Worm (Caenorhabditis elegans): Measurements from ENCODE around the gene marc-1.

The marc-1 gene

DNA sequence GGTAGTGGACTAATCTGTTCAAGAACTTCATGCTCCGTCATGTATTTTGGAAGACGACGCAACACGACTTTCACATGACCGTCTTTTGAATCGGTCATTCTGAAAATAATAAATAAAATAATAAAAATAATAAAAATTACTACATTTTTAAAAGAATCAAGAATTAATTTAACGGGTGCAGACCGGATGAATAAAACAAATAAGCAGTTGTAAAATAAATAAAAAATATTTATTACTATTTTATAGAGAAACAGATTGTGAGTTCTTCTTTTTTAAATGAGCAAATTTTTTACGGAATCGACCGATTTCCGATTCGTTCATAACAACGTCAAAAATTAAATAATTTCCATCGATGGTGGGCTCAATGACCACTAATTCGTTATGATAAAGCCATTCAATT is 38.1 kb downstream of the marc-1 start, which contains the start of gene smg-4:
Gene smg-4, minus strand, starts transcription at position 101 of the 400 bp plus-strand sequence.
- TF ChIP-seq madf-6 (GFP tag; IDR thresholded peaks at IDR 0.05) = 0 out of 2 replicates have a peak, but pooled peaks have one; percentile 10
- no peak for TF ChIP-seq madf-8 (GFP tag; conservative IDR thresholded peaks at IDR 0.05)

ce11 chrV:9779418-9779817 is 39.9 kb downstream of the marc-1 start, which contains the start of gene F46B6.4:
Gene F46B6.4 (minus strand): TSS chrV:9779518.
- TF ChIP-seq xnd-1 (tag; optimal IDR thresholded peaks at IDR 0.05) = no peak

ce11 chrV:9782045-9782444 is 42.5 kb downstream of the marc-1 start:
- TF ChIP-seq Y95B8A.8 (GFP tag; IDR thresholded peaks at IDR 0.05) = no peak
- TF ChIP-seq lin-54 (GFP tag; optimal IDR thresholded peaks at IDR 0.05) = no peak
- TF ChIP-seq F49E8.2 (tag; optimal IDR thresholded peaks at IDR 0.05; ENCODE audit: insufficient read depth) = no peak
- TF ChIP-seq snpc-1.3 (tag; optimal IDR thresholded peaks at IDR 0.05; ENCODE audit: insufficient read depth) = no peak
- TF ChIP-seq hlh-12 (tag; optimal IDR thresholded peaks at IDR 0.05) = no peak
- TF ChIP-seq madf-3 (GFP tag; IDR thresholded peaks at IDR 0.05) = no peak
- no peak for TF ChIP-seq mes-4 (tag; optimal IDR thresholded peaks at IDR 0.05)
- TF ChIP-seq nhr-179 (tag; optimal IDR thresholded peaks at IDR 0.05) = no peak
- no peak for TF ChIP-seq mel-28 (tag; optimal IDR thresholded peaks at IDR 0.05; ENCODE audit: borderline replicate concordance)
- no peak for TF ChIP-seq egl-44 (GFP tag; IDR thresholded peaks at IDR 0.05)
- TF ChIP-seq nhr-90 (tag; optimal IDR thresholded peaks at IDR 0.05) = no peak
- no peak for TF ChIP-seq ZK185.1 (tag; optimal IDR thresholded peaks at IDR 0.05; ENCODE audit: poor library complexity, severe bottlenecking)
- TF ChIP-seq let-607 (tag; optimal IDR thresholded peaks at IDR 0.05) = no peak
- no peak for TF ChIP-seq snpc-1.1 (tag; optimal IDR thresholded peaks at IDR 0.05; ENCODE audit: insufficient read depth)

DNA sequence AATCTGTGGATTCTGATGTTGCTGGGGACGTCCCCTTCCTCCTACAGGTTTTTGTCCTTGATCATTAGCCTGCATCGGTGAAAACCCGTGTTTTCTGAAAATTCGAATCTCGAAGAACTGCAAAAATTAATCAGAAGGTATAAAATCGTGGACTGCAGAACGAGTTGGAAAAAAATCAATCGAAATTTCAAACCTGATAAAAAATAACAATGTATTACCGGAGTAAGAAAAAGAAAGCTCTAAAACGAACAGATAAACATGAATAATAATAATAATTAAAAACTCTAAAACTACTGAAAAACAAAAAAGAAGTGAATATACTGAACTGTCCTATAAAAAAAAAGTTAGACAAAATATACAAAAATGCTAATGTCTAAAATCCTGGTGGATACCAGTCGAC is 43.5 kb downstream of the marc-1 start, which contains the start of gene F46B6.5:
Gene F46B6.5, minus strand, starts transcription at position 101 of the 400 bp plus-strand sequence.
- 0 out of 2 replicates have a peak, but pooled peaks have one; percentile 38 for TF ChIP-seq ztf-25 (GFP tag; IDR thresholded peaks at IDR 0.05)
- TF ChIP-seq nfya-1 (tag; optimal IDR thresholded peaks at IDR 0.05; ENCODE audit: borderline replicate concordance, insufficient read depth) = no peak

- no peak for TF ChIP-seq mxl-1 (tag; optimal IDR thresholded peaks at IDR 0.05)
- 0 out of 2 replicates have a peak, but pooled peaks have one; percentile 21 for TF ChIP-seq madf-8 (GFP tag; conservative IDR thresholded peaks at IDR 0.05)
- TF ChIP-seq somi-1 (GFP tag; optimal IDR thresholded peaks at IDR 0.05) = no peak
- no peak for TF ChIP-seq lin-26 (GFP tag; IDR thresholded peaks at IDR 0.05)
- no peak for TF ChIP-seq cebp-2 (GFP tag; IDR thresholded peaks at IDR 0.05)
- no peak for TF ChIP-seq ceh-79 (tag; optimal IDR thresholded peaks at IDR 0.05)
- no peak for TF ChIP-seq Y53G8AR.9 (GFP tag; conservative IDR thresholded peaks at IDR 0.05)
- peak; percentile 82 for TF ChIP-seq madf-6 (GFP tag; IDR thresholded peaks at IDR 0.05)
- TF ChIP-seq ceh-91 (GFP tag; IDR thresholded peaks at IDR 0.05) = peak; percentile 50; the same call in 1 of the 2 replicates
- no peak for TF ChIP-seq T26A5.8 (tag; optimal IDR thresholded peaks at IDR 0.05)
- TF ChIP-seq hmg-20 (GFP tag; IDR thresholded peaks at IDR 0.05) = no peak
- no peak for TF ChIP-seq bed-2 (GFP tag; IDR thresholded peaks at IDR 0.05)
- no peak for TF ChIP-seq hlh-12 (tag; optimal IDR thresholded peaks at IDR 0.05)
- no peak for TF ChIP-seq K12H6.12 (tag; optimal IDR thresholded peaks at IDR 0.05)
- no peak for TF ChIP-seq lsy-27 (tag; optimal IDR thresholded peaks at IDR 0.05; ENCODE audit: borderline replicate concordance, insufficient read depth)
- no peak for TF ChIP-seq ztf-22 (GFP tag; optimal IDR thresholded peaks at IDR 0.05)
- no peak for TF ChIP-seq C17E4.6 (GFP tag; IDR thresholded peaks at IDR 0.05)
- TF ChIP-seq attf-6 (GFP tag; IDR thresholded peaks at IDR 0.05) = no peak
- TF ChIP-seq tbp1 (GFP tag; optimal IDR thresholded peaks at IDR 0.05) = no peak
- TF ChIP-seq ztf-25 (GFP tag; IDR thresholded peaks at IDR 0.05) = no peak
- no peak for TF ChIP-seq tbx-9 (tag; optimal IDR thresholded peaks at IDR 0.05; ENCODE audit: borderline replicate concordance)
- no peak for TF ChIP-seq F57A8.1 (GFP tag; optimal IDR thresholded peaks at IDR 0.05)
- peak; percentile 21 for TF ChIP-seq dpl-1 (GFP tag; optimal IDR thresholded peaks at IDR 0.05)
- no peak for TF ChIP-seq attf-3 (GFP tag; conservative IDR thresholded peaks at IDR 0.05)
- TF ChIP-seq efl-1 (GFP tag; optimal IDR thresholded peaks at IDR 0.05) = peak; percentile 56
Observed at ce11 chrV:9784215-9784614, 44.7 kb downstream of the marc-1 start.

Data from whole organism, young adult.